Fruit fly (Drosophila melanogaster) whole organism, embryonic: ENCODE measurements around the gene CG13720.
A peak's percentile ranks its signal among the peaks of the same experiment; 100 is the strongest.

Experiments
- Adf1 ChIP-seq: fragments of 200-800 bp; sonication (Bioruptor generic); IDR thresholded peaks from 2 replicates; pipeline ENCODE4 v1.3.6; 2022; ENCODE audit warnings: missing biosample characterization, missing genetic modification characterization
- Bgb ChIP-seq: fragments of 200-800 bp; sonication (Bioruptor generic); IDR thresholded peaks from 2 replicates; pipeline ENCODE4 v1.3.6; 2022; ENCODE audit warnings: missing biosample characterization, missing genetic modification characterization; ENCODE audit not compliant: partially characterized antibody
- Blimp-1 ChIP-seq: fragments of 200-800 bp; sonication (Bioruptor generic); optimal IDR thresholded peaks from 3 replicates; lab custom pipeline; 2018; ENCODE audit warnings: missing biosample characterization, missing genetic modification characterization, mild to moderate bottlenecking, moderate library complexity, missing genetic modification reagents
- CG13296 ChIP-seq: fragments of 200-800 bp; sonication (Bioruptor generic); optimal IDR thresholded peaks from 3 replicates; lab custom pipeline; 2018; ENCODE audit warnings: missing biosample characterization, mild to moderate bottlenecking, missing genetic modification characterization
- CG14441 ChIP-seq: fragments of 200-800 bp; sonication (Bioruptor generic); IDR thresholded peaks from 2 replicates; pipeline ENCODE4 v1.3.6; 2022; ENCODE audit warnings: missing biosample characterization, missing genetic modification characterization
- CG14710 ChIP-seq: fragments of 200-800 bp; sonication (Bioruptor generic); optimal IDR thresholded peaks from 3 replicates; lab custom pipeline; 2019; ENCODE audit warnings: missing biosample characterization, mild to moderate bottlenecking, missing genetic modification characterization, moderate library complexity
- CG1832 ChIP-seq: fragments of 200-800 bp; sonication (Bioruptor generic); optimal IDR thresholded peaks from 2 replicates; lab custom pipeline; 2017; ENCODE audit warnings: missing biosample characterization, mild to moderate bottlenecking, missing genetic modification characterization, inconsistent platforms
- CG30431 ChIP-seq: fragments of 200-800 bp; sonication (Bioruptor generic); optimal IDR thresholded peaks from 2 replicates; lab custom pipeline; 2017; ENCODE audit warnings: missing biosample characterization, missing genetic modification characterization
- CG3163 ChIP-seq: fragments of 200-800 bp; sonication (Bioruptor generic); optimal IDR thresholded peaks from 3 replicates; lab custom pipeline; 2016; ENCODE audit warnings: missing biosample characterization, missing genetic modification characterization
- CG32532 ChIP-seq: fragments of 200-800 bp; sonication (Bioruptor generic); IDR thresholded peaks from 2 replicates; pipeline ENCODE4 v1.3.6; 2022; ENCODE audit warnings: missing biosample characterization, missing genetic modification characterization
- CG34422 ChIP-seq: fragments of 200-800 bp; sonication (Bioruptor generic); IDR thresholded peaks from 3 replicates; pipeline ENCODE4 v1.3.6; 2022; ENCODE audit warnings: missing biosample characterization, missing genetic modification characterization
- CG3847 ChIP-seq: fragments of 200-800 bp; sonication (Bioruptor generic); IDR thresholded peaks from 2 replicates; pipeline ENCODE4 v1.3.6; 2022; ENCODE audit warnings: missing biosample characterization, missing genetic modification characterization
- CG42726 ChIP-seq: fragments of 200-800 bp; sonication (Bioruptor generic); IDR thresholded peaks from 2 replicates; pipeline ENCODE4 v1.3.6; 2022; ENCODE audit warnings: missing biosample characterization, missing genetic modification characterization; ENCODE audit not compliant: partially characterized antibody
- CG8944 ChIP-seq: fragments of 200-800 bp; sonication (Bioruptor generic); optimal IDR thresholded peaks from 3 replicates; lab custom pipeline; 2016; ENCODE audit warnings: missing biosample characterization, missing genetic modification characterization
- CTCF ChIP-seq: fragments of 200-800 bp; sonication (Bioruptor generic); optimal IDR thresholded peaks from 2 replicates; lab custom pipeline; 2017; ENCODE audit warnings: missing biosample characterization, mild to moderate bottlenecking, missing genetic modification characterization, moderate library complexity
- Deaf1 ChIP-seq: fragments of 200-800 bp; optimal IDR thresholded peaks from 3 replicates; lab custom pipeline; 2019; ENCODE audit warnings: missing biosample characterization, mild to moderate bottlenecking, missing genetic modification characterization, moderate library complexity
- Hr3 ChIP-seq: fragments of 200-800 bp; sonication (Bioruptor generic); optimal IDR thresholded peaks from 3 replicates; lab custom pipeline; 2016; ENCODE audit warnings: missing biosample characterization, missing genetic modification characterization
- Jarid2 ChIP-seq: fragments of 200-800 bp; sonication (Bioruptor generic); optimal IDR thresholded peaks from 3 replicates; lab custom pipeline; 2017; ENCODE audit warnings: mild to moderate bottlenecking, missing biosample characterization, missing genetic modification reagents, missing genetic modification characterization
- Myb ChIP-seq: fragments of 200-800 bp; sonication (Bioruptor generic); optimal IDR thresholded peaks from 2 replicates; lab custom pipeline; 2016; ENCODE audit warnings: missing biosample characterization, missing genetic modification characterization
- Rfx ChIP-seq: fragments of 200-800 bp; sonication (Bioruptor generic); IDR thresholded peaks from 2 replicates; pipeline ENCODE4 v1.3.6; 2022; ENCODE audit warnings: missing biosample characterization, missing genetic modification characterization
- Xbp1 ChIP-seq: fragments of 200-800 bp; sonication (Bioruptor generic); optimal IDR thresholded peaks from 3 replicates; lab custom pipeline; 2016; ENCODE audit warnings: missing biosample characterization, mild to moderate bottlenecking, missing genetic modification characterization
- amos ChIP-seq: fragments of 200-800 bp; sonication (Bioruptor generic); IDR thresholded peaks from 2 replicates; pipeline ENCODE4 v1.3.6; 2022; ENCODE audit warnings: missing biosample characterization, missing genetic modification characterization; ENCODE audit not compliant: partially characterized antibody
- ase ChIP-seq: fragments of 200-800 bp; sonication (Bioruptor generic); IDR thresholded peaks from 3 replicates; pipeline ENCODE4 v1.3.6; 2022; ENCODE audit warnings: missing biosample characterization, missing genetic modification characterization
- bbx ChIP-seq: fragments of 200-800 bp; sonication (Bioruptor generic); IDR thresholded peaks from 2 replicates; pipeline ENCODE4 v1.3.6; 2022; ENCODE audit warnings: missing biosample characterization, missing genetic modification characterization; ENCODE audit not compliant: partially characterized antibody
- br ChIP-seq: fragments of >200 bp; optimal IDR thresholded peaks from 2 replicates; lab custom pipeline; 2017
- chinmo ChIP-seq: fragments of 200-800 bp; sonication (Bioruptor generic); IDR thresholded peaks from 4 replicates; pipeline ENCODE4 v1.3.6; 2022; ENCODE audit warnings: missing biosample characterization, missing genetic modification characterization; ENCODE audit not compliant: partially characterized antibody
- ci ChIP-seq: fragments of 200-800 bp; sonication (Bioruptor generic); IDR thresholded peaks from 3 replicates; pipeline ENCODE4 v1.3.6; 2022; ENCODE audit warnings: missing biosample characterization, missing genetic modification characterization
- ewg ChIP-seq: fragments of 200-800 bp; sonication (Bioruptor generic); optimal IDR thresholded peaks from 3 replicates; lab custom pipeline; 2017; ENCODE audit warnings: mild to moderate bottlenecking, missing biosample characterization, missing genetic modification reagents, missing genetic modification characterization
- fd64A ChIP-seq: fragments of 200-800 bp; sonication (Bioruptor generic); optimal IDR thresholded peaks from 3 replicates; lab custom pipeline; 2018; ENCODE audit warnings: missing biosample characterization, mild to moderate bottlenecking, missing genetic modification characterization
- ftz-f1 ChIP-seq: fragments of 200-800 bp; sonication (Bioruptor generic); optimal IDR thresholded peaks from 2 replicates; lab custom pipeline; 2016; ENCODE audit warnings: missing biosample characterization, missing genetic modification characterization
- gsb ChIP-seq: fragments of 200-800 bp; sonication (Bioruptor generic); IDR thresholded peaks from 2 replicates; pipeline ENCODE4 v1.3.6; 2022; ENCODE audit warnings: missing biosample characterization, missing genetic modification characterization
- oc ChIP-seq: fragments of 200-800 bp; sonication (Bioruptor generic); optimal IDR thresholded peaks from 2 replicates; lab custom pipeline; 2018; ENCODE audit warnings: missing biosample characterization, mild to moderate bottlenecking, missing genetic modification characterization, moderate library complexity
- pan ChIP-seq, 4 experiments: fragments of >200 bp in 3 of 4; fragments of 200-800 bp in 1 of 4; sonication (Bioruptor generic) in 1 of 4; optimal IDR thresholded peaks in 3 of 4; IDR thresholded peaks in 1 of 4; 2 replicates each; pipeline versions ENCODE4 v1.3.6 to Lab custom; 2017 to 2022; ENCODE audit warnings: missing biosample characterization in 2 of 4, missing genetic modification characterization in 2 of 4, mixed read lengths in 1 of 4
- pros ChIP-seq: fragments of 200-800 bp; sonication (Bioruptor generic); optimal IDR thresholded peaks from 3 replicates; lab custom pipeline; 2019; ENCODE audit warnings: missing biosample characterization, mild to moderate bottlenecking, missing genetic modification characterization, moderate library complexity
- row ChIP-seq: fragments of 200-800 bp; sonication (Bioruptor generic); IDR thresholded peaks from 3 replicates; pipeline ENCODE4 v1.3.6; 2022; ENCODE audit warnings: missing biosample characterization, missing genetic modification characterization
- run ChIP-seq: fragments of 200-800 bp; sonication (Bioruptor generic); optimal IDR thresholded peaks from 3 replicates; lab custom pipeline; 2018; ENCODE audit warnings: missing biosample characterization, mild to moderate bottlenecking, missing genetic modification characterization
- sd ChIP-seq: fragments of 200-800 bp; sonication (Bioruptor generic); optimal IDR thresholded peaks from 3 replicates; lab custom pipeline; 2018; ENCODE audit warnings: missing biosample characterization, mild to moderate bottlenecking, missing genetic modification characterization, moderate library complexity
- sob ChIP-seq: fragments of 200-800 bp; sonication (Bioruptor generic); IDR thresholded peaks from 2 replicates; pipeline ENCODE4 v1.3.6; 2022; ENCODE audit warnings: missing biosample characterization, missing genetic modification characterization
- sqz ChIP-seq: fragments of 200-800 bp; sonication (Bioruptor generic); optimal IDR thresholded peaks from 3 replicates; lab custom pipeline; 2018; ENCODE audit warnings: missing biosample characterization, mild to moderate bottlenecking, missing genetic modification characterization
- sr ChIP-seq: fragments of 200-800 bp; sonication (Bioruptor generic); IDR thresholded peaks from 3 replicates; pipeline ENCODE4 v1.3.6; 2022; ENCODE audit warnings: missing biosample characterization, missing genetic modification characterization
- ttk ChIP-seq: fragments of 200-800 bp; sonication (Bioruptor generic); IDR thresholded peaks from 2 replicates; pipeline ENCODE4 v2.1.2; 2022; ENCODE audit warnings: missing biosample characterization, missing genetic modification characterization
- twi ChIP-seq: fragments of 200-800 bp; optimal IDR thresholded peaks from 2 replicates; lab custom pipeline; 2019; ENCODE audit warnings: missing biosample characterization, mild to moderate bottlenecking, missing genetic modification characterization, moderate library complexity
- unc-4 ChIP-seq: fragments of 200-800 bp; sonication (Bioruptor generic); IDR thresholded peaks from 2 replicates; pipeline ENCODE4 v1.3.6; 2022; ENCODE audit warnings: missing biosample characterization, missing genetic modification characterization; ENCODE audit not compliant: partially characterized antibody
- z ChIP-seq: fragments of 200-800 bp; sonication (Bioruptor generic); IDR thresholded peaks from 3 replicates; pipeline ENCODE4 v1.3.6; 2022; ENCODE audit warnings: missing biosample characterization, missing genetic modification characterization

Gene CG13720

DNA sequence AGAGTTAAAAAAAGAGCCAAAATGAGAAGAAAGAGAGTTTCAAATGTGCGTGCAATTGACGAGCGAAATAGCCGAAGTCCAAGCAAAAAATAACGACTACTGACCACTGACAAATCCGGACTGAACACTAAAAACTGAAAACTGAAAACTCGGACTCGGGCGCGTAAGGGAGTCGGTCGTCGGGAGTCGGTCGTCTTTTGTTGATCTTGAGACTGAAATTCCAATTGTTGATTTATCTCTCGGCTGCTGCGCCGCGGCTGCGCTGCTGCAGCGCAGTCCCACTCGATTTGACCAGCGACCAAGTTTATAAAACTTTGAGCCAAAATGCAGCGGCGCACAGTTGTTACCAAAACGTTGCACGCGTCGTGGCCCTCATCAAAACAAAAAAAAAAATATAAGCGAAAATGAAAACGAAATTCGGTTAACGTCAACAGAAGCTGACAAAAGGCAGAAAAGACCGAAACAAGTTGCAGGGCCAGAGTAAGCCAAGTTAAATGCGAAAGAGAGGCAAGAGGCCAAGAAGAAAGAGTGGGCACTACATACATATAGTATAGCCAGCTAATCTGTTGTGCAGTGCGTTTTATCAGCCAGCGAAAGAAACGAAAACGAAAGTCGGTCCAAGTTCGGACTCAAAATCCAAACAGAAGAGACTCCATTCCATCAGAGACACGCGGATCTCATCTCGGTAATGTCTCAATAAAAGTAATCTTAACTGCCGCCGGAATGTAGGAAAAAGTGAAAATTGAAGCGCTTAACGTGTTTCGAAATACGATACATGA, 32.7 kb upstream of the CG13720 start, which contains the start of gene CG11353:
Gene CG11353, plus strand, starts transcription at position 330 of the 779 bp plus-strand sequence.
- TF ChIP-seq sqz (GFP tag; lab: Kevin White, UChicago): peak; percentile 6
- TF ChIP-seq gsb (GFP tag; lab: Robert Waterston, UW): no peak
- 0 out of 3 replicates have a peak, but pooled peaks have one; percentile 14 for TF ChIP-seq CG34422 (GFP tag; lab: Robert Waterston, UW)
- TF ChIP-seq chinmo: 0 out of 4 replicates have a peak, but pooled peaks have one; percentile 13
- TF ChIP-seq Adf1 (GFP tag; lab: Robert Waterston, UW): peak; percentile 37; the same call in 1 of the 2 replicates
- no peak for TF ChIP-seq ttk (GFP tag; lab: Robert Waterston, UW)
- TF ChIP-seq row (GFP tag; lab: Robert Waterston, UW): no peak
- TF ChIP-seq oc (tag; lab: Kevin White, UChicago): peak; percentile 15
- TF ChIP-seq sd (tag; lab: Kevin White, UChicago): peak; percentile 20
- TF ChIP-seq CG3163 (GFP tag; lab: Kevin White, UChicago): peak; percentile 48
- peak; percentile 91 for TF ChIP-seq Blimp-1 (GFP tag; lab: Kevin White, UChicago)
- TF ChIP-seq z: peak; percentile 80; the same call in 2 of the 3 replicates
- TF ChIP-seq ci (GFP tag; lab: Robert Waterston, UW): 0 out of 3 replicates have a peak, but pooled peaks have one; percentile 23
- TF ChIP-seq pros (GFP tag; lab: Kevin White, UChicago): peak; percentile 58
- peak; percentile 80 for TF ChIP-seq Deaf1 (tag; lab: Kevin White, UChicago)

DNA sequence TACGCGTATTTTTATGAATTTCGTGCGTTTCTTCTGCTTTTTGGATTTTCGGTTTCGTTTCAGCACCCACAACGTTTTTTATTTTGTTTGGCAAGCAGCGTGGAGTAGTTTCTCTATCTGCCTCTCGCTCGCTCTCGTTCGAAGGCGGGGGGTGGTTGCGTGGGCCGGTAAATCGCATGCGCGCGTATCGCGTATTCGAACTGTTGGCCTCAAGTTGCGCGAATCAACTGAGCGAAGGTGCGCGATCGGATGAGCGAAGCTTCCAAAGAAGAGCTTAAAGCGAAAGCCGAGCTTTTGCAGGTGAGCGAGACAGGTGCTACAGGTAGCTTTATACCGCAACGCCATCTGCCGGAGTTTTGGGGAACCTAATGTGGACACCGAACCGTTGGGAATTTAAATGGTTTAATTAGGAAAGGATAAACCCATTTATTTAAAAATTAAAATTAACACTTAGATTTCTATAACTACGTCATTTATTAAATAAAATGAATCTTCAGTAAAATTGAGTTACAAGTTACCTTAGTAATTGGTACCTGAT, 31.7 kb upstream of the CG13720 start, which contains the start of gene Tie:
Gene Tie, minus strand, starts transcription at position 205 of the 538 bp plus-strand sequence.
- TF ChIP-seq CG32532 (GFP tag; lab: Robert Waterston, UW) (peak; percentile 49; the same call in 1 of the 2 replicates), CTCF (GFP tag; lab: Kevin White, UChicago) (peak; percentile 90), twi (tag; lab: Kevin White, UChicago) (no peak), ase (GFP tag; lab: Robert Waterston, UW) (no peak), ftz-f1 (GFP tag; lab: Kevin White, UChicago) (peak; percentile 21), CG30431 (no peak), CG14710 (tag; lab: Kevin White, UChicago) (no peak), CG13296 (GFP tag; lab: Kevin White, UChicago) (no peak), Xbp1 (no peak), ci (GFP tag; lab: Robert Waterston, UW) (0 out of 3 replicates have a peak, but pooled peaks have one; percentile 38), CG1832 (GFP tag; lab: Kevin White, UChicago) (peak; percentile 57), unc-4 (GFP tag; lab: Robert Waterston, UW) (0 out of 2 replicates have a peak, but pooled peaks have one; percentile 14), Rfx (GFP tag; lab: Robert Waterston, UW) (peak; percentile 12; the same call in 1 of the 2 replicates), CG8944 (no peak), bbx (GFP tag; lab: Robert Waterston, UW) (peak; percentile 43; the same call in 1 of the 2 replicates), Hr3 (no peak), Bgb (GFP tag; lab: Robert Waterston, UW) (peak; percentile 27; the same call in 1 of the 2 replicates), Adf1 (GFP tag; lab: Robert Waterston, UW) (0 out of 2 replicates have a peak, but pooled peaks have one; percentile 20), ewg (GFP tag; lab: Kevin White, UChicago) (peak; percentile 68), CG3847 (0 out of 2 replicates have a peak, but pooled peaks have one; percentile 27), sqz (GFP tag; lab: Kevin White, UChicago) (peak; percentile 25), amos (GFP tag; lab: Robert Waterston, UW) (peak; percentile 39; the same call in 1 of the 2 replicates), pan (optimal IDR thresholded peaks at IDR 0.05; lab: Kevin White, UChicago) (no peak), pan (GFP tag; optimal IDR thresholded peaks at IDR 0.05 in 1 of 2, IDR thresholded peaks at IDR 0.05 in 1 of 2) (peak in 1 of 2 experiments; percentile 29), fd64A (GFP tag; lab: Kevin White, UChicago) (no peak), Myb (GFP tag; lab: Kevin White, UChicago) (peak; percentile 72), sr (peak; percentile 96), CG14441 (GFP tag; lab: Robert Waterston, UW) (no peak), sob (GFP tag; lab: Robert Waterston, UW) (peak; percentile 33; the same call in 1 of the 2 replicates), Jarid2 (GFP tag; lab: Kevin White, UChicago) (peak; percentile 83), run (tag; lab: Kevin White, UChicago) (no peak), CG42726 (0 out of 2 replicates have a peak, but pooled peaks have one; percentile 41), CG34422 (GFP tag; lab: Robert Waterston, UW) (peak; percentile 29; the same call in 1 of the 3 replicates), z (peak; percentile 59; the same call in 2 of the 3 replicates), br (lab: Kevin White, UChicago) (no peak)
